Fruit fly (Drosophila melanogaster) whole organism, embryonic: Measurements from ENCODE around the gene Golgin84.

Experiments
- Adf1 ChIP-seq: fragments of 200-800 bp; sonication (Bioruptor generic); IDR thresholded peaks from 2 replicates; pipeline ENCODE4 v1.3.6; 2022; ENCODE audit warnings: missing biosample characterization, missing genetic modification characterization
- C15 ChIP-seq: fragments of 200-800 bp; sonication (Bioruptor generic); IDR thresholded peaks from 3 replicates; pipeline ENCODE4 v1.3.6; 2022; ENCODE audit warnings: missing biosample characterization, missing genetic modification characterization
- CG10147 ChIP-seq: fragments of 200-800 bp; sonication (Bioruptor generic); optimal IDR thresholded peaks from 2 replicates; lab custom pipeline; 2019; ENCODE audit warnings: missing biosample characterization, mild to moderate bottlenecking, missing genetic modification characterization, moderate library complexity
- CG11560 ChIP-seq: fragments of 200-800 bp; sonication (Bioruptor generic); IDR thresholded peaks from 3 replicates; pipeline ENCODE4 v1.3.6; 2022; ENCODE audit warnings: missing biosample characterization, missing genetic modification characterization
- CG11696 ChIP-seq: fragments of 200-800 bp; sonication (Bioruptor generic); IDR thresholded peaks from 2 replicates; pipeline ENCODE4 v1.3.6; 2022; ENCODE audit warnings: missing biosample characterization, missing genetic modification characterization
- CG13894 ChIP-seq: fragments of 200-800 bp; sonication (Bioruptor generic); optimal IDR thresholded peaks from 3 replicates; lab custom pipeline; 2018; ENCODE audit warnings: missing biosample characterization, mild to moderate bottlenecking, missing genetic modification characterization, moderate library complexity
- CG15011 ChIP-seq: fragments of 200-800 bp; sonication (Bioruptor generic); optimal IDR thresholded peaks from 3 replicates; lab custom pipeline; 2018; ENCODE audit warnings: missing biosample characterization, mild to moderate bottlenecking, missing genetic modification characterization
- CG15514 ChIP-seq: fragments of 200-800 bp; sonication (Bioruptor generic); optimal IDR thresholded peaks from 3 replicates; lab custom pipeline; 2017; ENCODE audit warnings: missing biosample characterization, missing genetic modification characterization, mild to moderate bottlenecking, moderate library complexity, missing genetic modification reagents
- CG15696 ChIP-seq: fragments of 200-800 bp; sonication (Bioruptor generic); optimal IDR thresholded peaks from 2 replicates; lab custom pipeline; 2019; ENCODE audit warnings: missing biosample characterization, mild to moderate bottlenecking, missing genetic modification characterization, moderate library complexity
- CG17186 ChIP-seq: fragments of 200-800 bp; sonication (Bioruptor generic); optimal IDR thresholded peaks from 3 replicates; lab custom pipeline; 2017; ENCODE audit warnings: missing biosample characterization, missing genetic modification reagents, missing genetic modification characterization
- CG2129 ChIP-seq: fragments of 200-800 bp; sonication (Bioruptor generic); IDR thresholded peaks from 2 replicates; pipeline ENCODE4 v1.3.6; 2022; ENCODE audit warnings: missing biosample characterization, missing genetic modification characterization; ENCODE audit not compliant: partially characterized antibody
- CG2678 ChIP-seq: fragments of 200-800 bp; sonication (Bioruptor generic); optimal IDR thresholded peaks from 3 replicates; lab custom pipeline; 2019; ENCODE audit warnings: missing biosample characterization, mild to moderate bottlenecking, missing genetic modification characterization, moderate library complexity
- CG2889 ChIP-seq: fragments of 200-800 bp; sonication (Bioruptor generic); IDR thresholded peaks from 3 replicates; pipeline ENCODE4 v1.3.6; 2022; ENCODE audit warnings: missing biosample characterization, missing genetic modification characterization
- CG31224 ChIP-seq: fragments of 200-800 bp; sonication (Bioruptor generic); IDR thresholded peaks from 2 replicates; pipeline ENCODE4 v1.3.6; 2022; ENCODE audit warnings: missing biosample characterization, missing genetic modification characterization
- CG33213 ChIP-seq: fragments of 200-800 bp; sonication (Bioruptor generic); optimal IDR thresholded peaks from 3 replicates; lab custom pipeline; 2016; ENCODE audit warnings: missing biosample characterization, missing genetic modification characterization
- CG3407 ChIP-seq: fragments of 200-800 bp; sonication (Bioruptor generic); optimal IDR thresholded peaks from 2 replicates; lab custom pipeline; 2018; ENCODE audit warnings: missing biosample characterization, mild to moderate bottlenecking, missing genetic modification characterization
- CG34224 ChIP-seq: fragments of 200-800 bp; sonication (Bioruptor generic); IDR thresholded peaks from 3 replicates; pipeline ENCODE4 v1.3.6; 2022; ENCODE audit warnings: missing biosample characterization, missing genetic modification characterization; ENCODE audit not compliant: partially characterized antibody
- CG4360 ChIP-seq: fragments of 200-800 bp; sonication (Bioruptor generic); IDR thresholded peaks from 2 replicates; pipeline ENCODE4 v1.3.6; 2022; ENCODE audit warnings: missing biosample characterization, missing genetic modification characterization
- CG7372 ChIP-seq: fragments of 200-800 bp; sonication (Bioruptor generic); IDR thresholded peaks from 2 replicates; pipeline ENCODE4 v1.3.6; 2022; ENCODE audit warnings: missing biosample characterization, missing genetic modification characterization
- CG7745 ChIP-seq: fragments of 200-800 bp; sonication (Bioruptor generic); optimal IDR thresholded peaks from 2 replicates; lab custom pipeline; 2018; ENCODE audit warnings: missing biosample characterization, mild to moderate bottlenecking, missing genetic modification characterization, moderate library complexity
- CG9215 ChIP-seq: fragments of 200-800 bp; sonication (Bioruptor generic); IDR thresholded peaks from 2 replicates; pipeline ENCODE4 v1.3.6; 2022; ENCODE audit warnings: missing biosample characterization, missing genetic modification characterization
- D ChIP-seq, 2 experiments: fragments of 200-800 bp in 1 of 2; fragments of >200 bp in 1 of 2; sonication (Bioruptor generic) in 1 of 2; optimal IDR thresholded peaks; 2 replicates in 1 of 2; 3 replicates in 1 of 2; lab custom pipeline; 2017; ENCODE audit warnings: mild to moderate bottlenecking in 1 of 2, missing biosample characterization in 1 of 2, missing genetic modification characterization in 1 of 2, missing genetic modification reagents in 1 of 2
- HmgZ ChIP-seq: fragments of 200-800 bp; sonication (Bioruptor generic); optimal IDR thresholded peaks from 2 replicates; lab custom pipeline; 2018; ENCODE audit warnings: missing biosample characterization, mild to moderate bottlenecking, missing genetic modification characterization
- Hmr ChIP-seq: fragments of 200-800 bp; sonication (Bioruptor generic); optimal IDR thresholded peaks from 3 replicates; lab custom pipeline; 2017; ENCODE audit warnings: mild to moderate bottlenecking, missing biosample characterization, missing genetic modification reagents, missing genetic modification characterization
- Hsf ChIP-seq: fragments of 200-800 bp; sonication (Bioruptor generic); optimal IDR thresholded peaks from 3 replicates; lab custom pipeline; 2016; ENCODE audit warnings: missing biosample characterization, missing genetic modification characterization
- NC2α ChIP-seq: fragments of 200-800 bp; sonication (Bioruptor generic); optimal IDR thresholded peaks from 2 replicates; lab custom pipeline; 2016; ENCODE audit warnings: missing biosample characterization, missing genetic modification characterization
- Nf-YA ChIP-seq: fragments of 200-800 bp; sonication (Bioruptor generic); IDR thresholded peaks from 2 replicates; pipeline ENCODE4 v1.3.6; 2022; ENCODE audit warnings: missing biosample characterization, missing genetic modification characterization
- Nf-YB ChIP-seq: fragments of 200-800 bp; sonication (Bioruptor generic); optimal IDR thresholded peaks from 3 replicates; lab custom pipeline; 2019; ENCODE audit warnings: missing biosample characterization, mild to moderate bottlenecking, missing genetic modification characterization, moderate library complexity
- PHDP ChIP-seq: fragments of 200-800 bp; sonication (Bioruptor generic); optimal IDR thresholded peaks from 3 replicates; lab custom pipeline; 2018; ENCODE audit warnings: missing biosample characterization, mild to moderate bottlenecking, missing genetic modification characterization, moderate library complexity
- Xrp1 ChIP-seq: fragments of 200-800 bp; sonication (Bioruptor generic); IDR thresholded peaks from 2 replicates; pipeline ENCODE4 v1.3.6; 2022; ENCODE audit warnings: missing biosample characterization, missing genetic modification characterization
- YL-1 ChIP-seq: fragments of 200-800 bp; sonication (Bioruptor generic); optimal IDR thresholded peaks from 3 replicates; lab custom pipeline; 2017; ENCODE audit warnings: missing biosample characterization, mild to moderate bottlenecking, missing genetic modification characterization
- ab ChIP-seq: fragments of 200-800 bp; sonication (Bioruptor generic); optimal IDR thresholded peaks from 2 replicates; lab custom pipeline; 2016; ENCODE audit warnings: missing biosample characterization, missing genetic modification characterization
- bab2 ChIP-seq: fragments of 200-800 bp; sonication (Bioruptor generic); optimal IDR thresholded peaks from 2 replicates; lab custom pipeline; 2016; ENCODE audit warnings: missing biosample characterization, missing genetic modification characterization
- dmrt11E ChIP-seq: fragments of 200-800 bp; sonication (Bioruptor generic); optimal IDR thresholded peaks from 3 replicates; lab custom pipeline; 2018; ENCODE audit warnings: missing biosample characterization, mild to moderate bottlenecking, missing genetic modification characterization, moderate library complexity
- eve ChIP-seq, 2 experiments: fragments of >200 bp; optimal IDR thresholded peaks; 2 replicates each; lab custom pipeline; 2017; ENCODE audit warnings: missing biosample characterization in 2 of 2, missing genetic modification characterization in 2 of 2
- ftz-f1 ChIP-seq: fragments of 200-800 bp; sonication (Bioruptor generic); optimal IDR thresholded peaks from 2 replicates; lab custom pipeline; 2016; ENCODE audit warnings: missing biosample characterization, missing genetic modification characterization
- gcm2 ChIP-seq: fragments of 200-800 bp; sonication (Bioruptor generic); optimal IDR thresholded peaks from 2 replicates; lab custom pipeline; 2016; ENCODE audit warnings: missing biosample characterization, missing genetic modification characterization
- hb ChIP-seq: fragments of 200-800 bp; sonication (Bioruptor generic); IDR thresholded peaks from 3 replicates; pipeline ENCODE4 v1.3.6; 2022; ENCODE audit warnings: missing biosample characterization, missing genetic modification characterization; ENCODE audit not compliant: partially characterized antibody
- her ChIP-seq: fragments of 200-800 bp; sonication (Bioruptor generic); optimal IDR thresholded peaks from 2 replicates; lab custom pipeline; 2016; ENCODE audit warnings: missing biosample characterization, missing genetic modification characterization
- kay ChIP-seq: fragments of 200-800 bp; sonication (Bioruptor generic); optimal IDR thresholded peaks from 2 replicates; lab custom pipeline; 2016; ENCODE audit warnings: missing biosample characterization, missing genetic modification characterization
- pho ChIP-seq: fragments of 200-800 bp; sonication (Bioruptor generic); optimal IDR thresholded peaks from 2 replicates; lab custom pipeline; 2016; ENCODE audit warnings: missing biosample characterization, missing genetic modification characterization
- phol ChIP-seq: fragments of 200-800 bp; sonication (Bioruptor generic); optimal IDR thresholded peaks from 3 replicates; lab custom pipeline; 2018; ENCODE audit warnings: missing biosample characterization, mild to moderate bottlenecking, missing genetic modification characterization, moderate library complexity
- pzg ChIP-seq: fragments of 200-800 bp; sonication (Bioruptor generic); optimal IDR thresholded peaks from 3 replicates; lab custom pipeline; 2018; ENCODE audit warnings: missing biosample characterization, mild to moderate bottlenecking, missing genetic modification characterization, moderate library complexity
- seq ChIP-seq: fragments of 200-800 bp; sonication (Bioruptor generic); IDR thresholded peaks from 2 replicates; pipeline ENCODE4 v1.3.6; 2022; ENCODE audit warnings: missing biosample characterization, missing genetic modification characterization
- slou ChIP-seq: fragments of 200-800 bp; sonication (Bioruptor generic); optimal IDR thresholded peaks from 3 replicates; lab custom pipeline; 2016; ENCODE audit warnings: missing biosample characterization, missing genetic modification characterization
- sna ChIP-seq: fragments of 200-800 bp; sonication (Bioruptor generic); IDR thresholded peaks from 2 replicates; pipeline ENCODE4 v1.3.6; 2022; ENCODE audit warnings: missing biosample characterization, missing genetic modification characterization; ENCODE audit not compliant: partially characterized antibody
- ssp ChIP-seq: fragments of 200-800 bp; sonication (Bioruptor generic); IDR thresholded peaks from 2 replicates; pipeline ENCODE4 v1.3.6; 2022; ENCODE audit warnings: missing biosample characterization, missing genetic modification characterization
- tna ChIP-seq: fragments of 200-800 bp; sonication (Bioruptor generic); IDR thresholded peaks from 2 replicates; pipeline ENCODE4 v1.3.6; 2022; ENCODE audit warnings: missing biosample characterization, missing genetic modification characterization; ENCODE audit not compliant: partially characterized antibody
- trem ChIP-seq: fragments of 200-800 bp; optimal IDR thresholded peaks from 3 replicates; lab custom pipeline; 2019; ENCODE audit warnings: missing biosample characterization, mild to moderate bottlenecking, missing genetic modification characterization, moderate library complexity
- ttk ChIP-seq: fragments of 200-800 bp; sonication (Bioruptor generic); IDR thresholded peaks from 2 replicates; pipeline ENCODE4 v2.1.2; 2022; ENCODE audit warnings: missing biosample characterization, missing genetic modification characterization
- zfh1 ChIP-seq: fragments of 200-800 bp; sonication (Bioruptor generic); IDR thresholded peaks from 3 replicates; pipeline ENCODE4 v1.3.6; 2022; ENCODE audit warnings: missing biosample characterization, missing genetic modification characterization

Gene Golgin84

dm6 chr3R:24320342-24320711, 37.4 kb downstream of the Golgin84 start (continued):
- TF ChIP-seq sna (GFP tag; lab: Robert Waterston, UW) (peak; percentile 23; the same call in 1 of the 2 replicates), CG33213 (GFP tag; lab: Kevin White, UChicago) (no peak), Adf1 (GFP tag; lab: Robert Waterston, UW) (0 out of 2 replicates have a peak, but pooled peaks have one; percentile 13), CG10147 (no peak), zfh1 (no peak), PHDP (tag; lab: Kevin White, UChicago) (no peak), CG9215 (GFP tag; lab: Robert Waterston, UW) (no peak), Nf-YB (GFP tag; lab: Kevin White, UChicago) (no peak), kay (GFP tag; lab: Kevin White, UChicago) (no peak), eve (GFP tag; optimal IDR thresholded peaks at IDR 0.05; lab: Kevin White, UChicago) (no peak), gcm2 (no peak), CG17186 (GFP tag; lab: Kevin White, UChicago) (peak; percentile 41), CG15011 (no peak), CG15514 (peak; percentile 49), ftz-f1 (peak; percentile 96), ttk (GFP tag; lab: Robert Waterston, UW) (no peak), trem (peak; percentile 14), pzg (GFP tag; lab: Kevin White, UChicago) (peak; percentile 79), NC2α (no peak), her (GFP tag; lab: Kevin White, UChicago) (peak; percentile 4), CG2129 (GFP tag; lab: Robert Waterston, UW) (peak; percentile 43; the same call in 1 of the 2 replicates), Hsf (no peak), YL-1 (GFP tag; lab: Kevin White, UChicago) (peak; percentile 83), CG2889 (GFP tag; lab: Robert Waterston, UW) (no peak), ab (GFP tag; lab: Kevin White, UChicago) (no peak), CG7372 (GFP tag; lab: Robert Waterston, UW) (no peak), pho (GFP tag; lab: Kevin White, UChicago) (no peak), HmgZ (peak; percentile 25), CG4360 (GFP tag; lab: Robert Waterston, UW) (no peak), hb (peak; percentile 59; the same call in 1 of the 3 replicates), CG11560 (tag; lab: Robert Waterston, UW) (no peak), CG7745 (tag; lab: Kevin White, UChicago) (peak; percentile 35), CG2678 (no peak), bab2 (GFP tag; lab: Kevin White, UChicago) (no peak), CG13894 (tag; lab: Kevin White, UChicago) (no peak), tna (peak; percentile 75), C15 (no peak), Nf-YA (GFP tag; lab: Robert Waterston, UW) (no peak), CG11696 (GFP tag; lab: Robert Waterston, UW) (no peak), seq (peak; percentile 82), dmrt11E (no peak), Hmr (GFP tag; lab: Kevin White, UChicago) (no peak), D (optimal IDR thresholded peaks at IDR 0.05; lab: Kevin White, UChicago) (no peak), D (GFP tag; optimal IDR thresholded peaks at IDR 0.05; lab: Kevin White, UChicago) (no peak), CG3407 (GFP tag; lab: Kevin White, UChicago) (no peak), CG31224 (no peak), ssp (no peak), phol (tag; lab: Kevin White, UChicago) (peak; percentile 98), slou (GFP tag; lab: Kevin White, UChicago) (no peak), Xrp1 (0 out of 2 replicates have a peak, but pooled peaks have one; percentile 23), CG15696 (tag; lab: Kevin White, UChicago) (no peak), CG34224 (GFP tag; lab: Robert Waterston, UW) (peak; percentile 67)
